Worm (Caenorhabditis elegans): ENCODE data around the gene C03E10.1.

C03E10.1 gene

ce11 chrV:11252429-11252828 is 38.6 kb upstream of the C03E10.1 start, which contains the start of gene srsx-33:
Gene srsx-33 (minus strand): TSS chrV:11252529.
- TF ChIP-seq efl-1 (GFP tag; optimal IDR thresholded peaks at IDR 0.05) (no peak), C06A6.2 (GFP tag; conservative IDR thresholded peaks at IDR 0.05) (no peak), egrh-3 (GFP tag; IDR thresholded peaks at IDR 0.05) (no peak), nfyb-1 (GFP tag; IDR thresholded peaks at IDR 0.05) (no peak), F57A8.1 (GFP tag; optimal IDR thresholded peaks at IDR 0.05) (no peak), cebp-2 (GFP tag; IDR thresholded peaks at IDR 0.05) (no peak), mcd-1 (GFP tag; IDR thresholded peaks at IDR 0.05) (no peak), sdz-38 (tag; optimal IDR thresholded peaks at IDR 0.05) (no peak), ceh-100 (GFP tag; IDR thresholded peaks at IDR 0.05) (no peak), hrde-1 (tag; optimal IDR thresholded peaks at IDR 0.05; ENCODE audit: borderline replicate concordance) (no peak), tlf-1 (GFP tag; optimal IDR thresholded peaks at IDR 0.05) (no peak), hlh-26 (GFP tag; conservative IDR thresholded peaks at IDR 0.05) (no peak)

- TF ChIP-seq gei-17 (GFP tag; optimal IDR thresholded peaks at IDR 0.05) (no peak), xnd-1 (tag; optimal IDR thresholded peaks at IDR 0.05) (no peak), madf-8 (GFP tag; conservative IDR thresholded peaks at IDR 0.05) (no peak), mcd-1 (GFP tag; IDR thresholded peaks at IDR 0.05) (no peak), lsy-27 (tag; optimal IDR thresholded peaks at IDR 0.05; ENCODE audit: borderline replicate concordance, insufficient read depth) (no peak), Y79H2A.3 (GFP tag; conservative IDR thresholded peaks at IDR 0.05) (no peak), egrh-3 (GFP tag; IDR thresholded peaks at IDR 0.05) (no peak), lag-1 (GFP tag; IDR thresholded peaks at IDR 0.05) (no peak), unc-62 (GFP tag; optimal IDR thresholded peaks at IDR 0.05) (no peak), nhr-27 (tag; optimal IDR thresholded peaks at IDR 0.05) (no peak), lin-40 (tag; optimal IDR thresholded peaks at IDR 0.05) (no peak), ceh-58 (GFP tag; IDR thresholded peaks at IDR 0.05) (no peak), B0035.1 (tag; optimal IDR thresholded peaks at IDR 0.05) (no peak), snpc-1.3 (tag; optimal IDR thresholded peaks at IDR 0.05; ENCODE audit: insufficient read depth) (no peak), bed-1 (GFP tag; IDR thresholded peaks at IDR 0.05) (no peak), nhr-80 (tag; optimal IDR thresholded peaks at IDR 0.05) (no peak), T07F8.4 (tag; optimal IDR thresholded peaks at IDR 0.05) (no peak)
These were observed 36.0 kb upstream of the C03E10.1 start, which contains the start of gene srsx-31 for ce11 chrV:11254980-11255379. Gene srsx-31 (minus strand): TSS chrV:11255080.

ce11 chrV:11258896-11259295 is 32.1 kb upstream of the C03E10.1 start, which contains the start of gene lgc-36:
Gene lgc-36 (minus strand): TSS chrV:11258996.
- TF ChIP-seq lsl-1 (GFP tag; optimal IDR thresholded peaks at IDR 0.05): no peak
- TF ChIP-seq madf-10 (tag; optimal IDR thresholded peaks at IDR 0.05): no peak
- no peak for TF ChIP-seq attf-6 (GFP tag; IDR thresholded peaks at IDR 0.05)
- TF ChIP-seq ceh-79 (tag; optimal IDR thresholded peaks at IDR 0.05): no peak
- TF ChIP-seq xnd-1 (tag; optimal IDR thresholded peaks at IDR 0.05): no peak
- TF ChIP-seq Y53G8AR.9 (GFP tag; conservative IDR thresholded peaks at IDR 0.05): no peak

DNA sequence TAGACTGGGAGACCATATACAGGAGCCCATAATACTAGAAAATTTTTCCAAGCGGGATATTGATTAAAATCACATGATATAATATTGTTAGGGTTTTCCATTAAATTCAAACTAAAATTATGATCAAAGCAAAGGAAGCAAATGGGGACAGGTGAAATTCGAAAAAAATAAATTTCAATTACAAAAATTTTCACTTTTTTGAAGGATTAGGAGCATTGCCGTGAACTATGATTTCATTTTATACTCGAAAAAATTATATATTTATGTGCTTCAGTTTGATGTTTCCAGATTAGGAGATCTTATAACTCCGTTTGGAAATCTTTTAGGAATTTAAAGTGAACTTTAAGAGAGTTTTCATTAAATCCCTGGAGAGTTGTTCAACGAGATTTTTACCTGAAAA is 30.4 kb upstream of the C03E10.1 start, which contains the start of gene F07B10.7:
F07B10.7 (minus strand) TSS at position 101 of the 400 bp plus-strand sequence.
- TF ChIP-seq F23B12.7 (tag; optimal IDR thresholded peaks at IDR 0.05; ENCODE audit: insufficient read depth) (no peak), aptf-2 (GFP tag; conservative IDR thresholded peaks at IDR 0.05) (no peak), nhr-179 (tag; optimal IDR thresholded peaks at IDR 0.05) (no peak), egl-18 (GFP tag; IDR thresholded peaks at IDR 0.05) (no peak), sdz-38 (tag; optimal IDR thresholded peaks at IDR 0.05) (no peak), T26A5.8 (tag; optimal IDR thresholded peaks at IDR 0.05) (no peak), cebp-1 (GFP tag; IDR thresholded peaks at IDR 0.05) (no peak), cebp-1 (tag; optimal IDR thresholded peaks at IDR 0.05) (no peak), F39B2.1 (GFP tag; IDR thresholded peaks at IDR 0.05) (no peak), B0019.2 (GFP tag; conservative IDR thresholded peaks at IDR 0.05) (no peak), him-1 (tag; optimal IDR thresholded peaks at IDR 0.05) (no peak), ztf-22 (GFP tag; optimal IDR thresholded peaks at IDR 0.05) (no peak), nfya-2 (GFP tag; IDR thresholded peaks at IDR 0.05) (no peak), nfyb-1 (GFP tag; IDR thresholded peaks at IDR 0.05) (no peak), lsy-27 (tag; optimal IDR thresholded peaks at IDR 0.05; ENCODE audit: borderline replicate concordance, insufficient read depth) (no peak), hmg-1.2 (GFP tag; IDR thresholded peaks at IDR 0.05) (no peak)
